Fruit fly (Drosophila melanogaster): ENCODE measurements around the gene CG7702.

- TF ChIP-seq CG11902 (GFP tag; optimal IDR thresholded peaks at IDR 0.05) = no peak
- TF ChIP-seq Smox (GFP tag; optimal IDR thresholded peaks at IDR 0.05) = no peak
These were observed 34.3 kb downstream of the CG7702 start for dm6 chr3R:18703514-18703913.
